Fruit fly (Drosophila melanogaster) whole organism, wandering third instar larva: ENCODE results near the gene PTPMT1.

Experiments
- Abd-B ChIP-seq: fragments of >200 bp; optimal IDR thresholded peaks from 2 replicates; lab custom pipeline; 2017; ENCODE audit warnings: missing biosample characterization, missing genetic modification characterization
- CG32264 ChIP-seq: fragments of 200-800 bp; sonication (Bioruptor generic); optimal IDR thresholded peaks from 2 replicates; lab custom pipeline; 2016; ENCODE audit warnings: missing biosample characterization, missing genetic modification characterization
- CG9705 ChIP-seq: fragments of 200-800 bp; sonication (Bioruptor generic); optimal IDR thresholded peaks from 2 replicates; lab custom pipeline; 2018; ENCODE audit warnings: missing biosample characterization, mild to moderate bottlenecking, missing genetic modification characterization
- CrebA ChIP-seq: fragments of 200-800 bp; sonication (Bioruptor generic); optimal IDR thresholded peaks from 2 replicates; lab custom pipeline; 2016; ENCODE audit warnings: missing biosample characterization, mild to moderate bottlenecking, missing genetic modification characterization, borderline replicate concordance
- Dfd ChIP-seq: fragments of >200 bp; optimal IDR thresholded peaks from 2 replicates; lab custom pipeline; 2017; ENCODE audit warnings: missing biosample characterization, missing genetic modification characterization
- Dif ChIP-seq: fragments of 200-275, 200-300 bp; sonication (Bioruptor generic); optimal IDR thresholded peaks from 2 replicates; lab custom pipeline; 2018; ENCODE audit warnings: missing biosample characterization, missing genetic modification characterization; ENCODE audit not compliant: partially characterized antibody
- GATAd ChIP-seq: sonication (Bioruptor generic); optimal IDR thresholded peaks from 2 replicates; lab custom pipeline; 2016; ENCODE audit warnings: missing biosample characterization, missing genetic modification characterization
- HLH106 ChIP-seq: fragments of 200-800 bp; optimal IDR thresholded peaks from 3 replicates; lab custom pipeline; 2019; ENCODE audit warnings: missing biosample characterization, mild to moderate bottlenecking, missing genetic modification characterization, moderate library complexity
- Hnf4 ChIP-seq: fragments of 200-800 bp; sonication (Bioruptor generic); optimal IDR thresholded peaks from 2 replicates; lab custom pipeline; 2016; ENCODE audit warnings: missing biosample characterization, mild to moderate bottlenecking, missing genetic modification characterization
- Hr78 ChIP-seq: fragments of >200 bp; optimal IDR thresholded peaks from 2 replicates; lab custom pipeline; 2017; ENCODE audit warnings: missing biosample characterization, missing genetic modification characterization
- Hr83 ChIP-seq: fragments of 200-300 bp; sonication (Bioruptor generic); optimal IDR thresholded peaks from 2 replicates; lab custom pipeline; 2016; ENCODE audit warnings: missing biosample characterization, mild to moderate bottlenecking, missing genetic modification characterization, moderate library complexity; ENCODE audit not compliant: poor library complexity, severe bottlenecking
- Jra ChIP-seq: sonication (Bioruptor generic); optimal IDR thresholded peaks from 2 replicates; lab custom pipeline; 2016; ENCODE audit warnings: missing biosample characterization, missing genetic modification characterization
- Mio ChIP-seq: sonication (Bioruptor generic); optimal IDR thresholded peaks from 2 replicates; lab custom pipeline; 2016; ENCODE audit warnings: missing biosample characterization, missing genetic modification characterization
- Myc ChIP-seq: fragments of >200 bp; optimal IDR thresholded peaks from 2 replicates; lab custom pipeline; 2017
- N ChIP-seq: fragments of >200 bp; optimal IDR thresholded peaks from 2 replicates; lab custom pipeline; 2018; ENCODE audit warnings: missing biosample characterization, missing external identifiers, missing genetic modification characterization
- OdsH ChIP-seq: fragments of 200-800 bp; sonication (Bioruptor generic); optimal IDR thresholded peaks from 2 replicates; lab custom pipeline; 2016; ENCODE audit warnings: missing biosample characterization, mild to moderate bottlenecking, missing genetic modification characterization
- Rel ChIP-seq, 2 experiments: fragments of 200-800 bp; sonication (Bioruptor generic) in 1 of 2; optimal IDR thresholded peaks; 2 replicates in 1 of 2; 3 replicates in 1 of 2; lab custom pipeline; 2016 to 2019; ENCODE audit warnings: mild to moderate bottlenecking in 2 of 2, missing biosample characterization in 2 of 2, missing genetic modification characterization in 2 of 2, moderate library complexity in 1 of 2
- Sp1 ChIP-seq: fragments of 200-800 bp; sonication (Bioruptor generic); optimal IDR thresholded peaks from 3 replicates; lab custom pipeline; 2019; ENCODE audit warnings: missing biosample characterization, mild to moderate bottlenecking, missing genetic modification characterization, moderate library complexity
- Vsx2 ChIP-seq: fragments of 200-300, 225-300 bp; sonication (Bioruptor generic); optimal IDR thresholded peaks from 2 replicates; lab custom pipeline; 2018; ENCODE audit warnings: missing biosample characterization, missing genetic modification characterization; ENCODE audit not compliant: partially characterized antibody
- br ChIP-seq: fragments of 200-800 bp; sonication (Bioruptor generic); optimal IDR thresholded peaks from 2 replicates; lab custom pipeline; 2016; ENCODE audit warnings: missing biosample characterization, missing genetic modification characterization
- brk ChIP-seq: fragments of 200-800 bp; sonication (Bioruptor generic); optimal IDR thresholded peaks from 2 replicates; lab custom pipeline; 2016; ENCODE audit warnings: missing biosample characterization, mild to moderate bottlenecking, missing genetic modification characterization
- dl ChIP-seq, 2 experiments: fragments of 175-275, 200-275 bp in 1 of 2; fragments of 200-275 bp in 1 of 2; sonication (Bioruptor generic); optimal IDR thresholded peaks; lab custom pipeline; 2018; ENCODE audit warnings: mild to moderate bottlenecking in 2 of 2, missing biosample characterization in 2 of 2, missing genetic modification characterization in 2 of 2, moderate library complexity in 2 of 2; ENCODE audit not compliant: partially characterized antibody in 2 of 2, insufficient read depth in 1 of 2
- dmrt93B ChIP-seq: fragments of 200-800 bp; sonication (Bioruptor generic); optimal IDR thresholded peaks from 2 replicates; lab custom pipeline; 2018; ENCODE audit warnings: missing biosample characterization, mild to moderate bottlenecking, missing genetic modification characterization
- dsf ChIP-seq: sonication (Bioruptor generic); optimal IDR thresholded peaks from 2 replicates; lab custom pipeline; 2016; ENCODE audit warnings: missing biosample characterization, missing genetic modification characterization, borderline replicate concordance
- ey ChIP-seq: fragments of 200-800 bp; sonication (Bioruptor generic); optimal IDR thresholded peaks from 2 replicates; lab custom pipeline; 2016; ENCODE audit warnings: missing biosample characterization, missing genetic modification characterization
- foxo ChIP-seq, 2 experiments: fragments of 200-800 bp; sonication (Bioruptor generic); optimal IDR thresholded peaks; 2 replicates in 1 of 2; 3 replicates in 1 of 2; lab custom pipeline; 2016 to 2017; ENCODE audit warnings: missing biosample characterization in 2 of 2, missing genetic modification characterization in 2 of 2
- fru ChIP-seq: fragments of 200-800 bp; sonication (Bioruptor generic); optimal IDR thresholded peaks from 3 replicates; lab custom pipeline; 2016; ENCODE audit warnings: missing biosample characterization, mild to moderate bottlenecking, missing genetic modification characterization
- h ChIP-seq: fragments of 200-800 bp; sonication (Bioruptor generic); optimal IDR thresholded peaks from 3 replicates; lab custom pipeline; 2016; ENCODE audit warnings: missing biosample characterization, mild to moderate bottlenecking, missing genetic modification characterization
- jim ChIP-seq: fragments of 175-275, 200-325 bp; sonication (Bioruptor generic); optimal IDR thresholded peaks from 2 replicates; lab custom pipeline; 2016; ENCODE audit warnings: missing biosample characterization, mild to moderate bottlenecking, missing genetic modification characterization
- lola ChIP-seq: fragments of >200 bp; optimal IDR thresholded peaks from 2 replicates; lab custom pipeline; 2017; ENCODE audit warnings: missing biosample characterization, missing genetic modification characterization
- pan ChIP-seq: fragments of >200 bp; optimal IDR thresholded peaks from 2 replicates; lab custom pipeline; 2017
- psq ChIP-seq: fragments of 200-800 bp; sonication (Bioruptor generic); optimal IDR thresholded peaks from 3 replicates; lab custom pipeline; 2017; ENCODE audit warnings: missing biosample characterization, mild to moderate bottlenecking, missing genetic modification characterization, moderate library complexity
- rgr ChIP-seq: fragments of 200-800 bp; sonication (Bioruptor generic); optimal IDR thresholded peaks from 3 replicates; lab custom pipeline; 2016; ENCODE audit warnings: missing biosample characterization, mild to moderate bottlenecking, missing genetic modification characterization
- sage ChIP-seq: fragments of 200-800 bp; sonication (Bioruptor generic); optimal IDR thresholded peaks from 2 replicates; lab custom pipeline; 2016; ENCODE audit warnings: missing biosample characterization, mild to moderate bottlenecking, missing genetic modification characterization
- sv ChIP-seq: fragments of 200-800 bp; sonication (Bioruptor generic); optimal IDR thresholded peaks from 3 replicates; lab custom pipeline; 2016; ENCODE audit warnings: missing biosample characterization, missing genetic modification characterization
- tai ChIP-seq: sonication (Bioruptor generic); optimal IDR thresholded peaks from 2 replicates; lab custom pipeline; 2016; ENCODE audit warnings: missing biosample characterization, missing genetic modification characterization
- usp ChIP-seq: fragments of >200 bp; optimal IDR thresholded peaks from 2 replicates; lab custom pipeline; 2017; ENCODE audit warnings: missing biosample characterization, missing genetic modification characterization
- woc ChIP-seq: sonication (Bioruptor generic); optimal IDR thresholded peaks from 2 replicates; lab custom pipeline; 2016; ENCODE audit warnings: missing biosample characterization, mild to moderate bottlenecking, missing genetic modification characterization

The PTPMT1 gene

DNA sequence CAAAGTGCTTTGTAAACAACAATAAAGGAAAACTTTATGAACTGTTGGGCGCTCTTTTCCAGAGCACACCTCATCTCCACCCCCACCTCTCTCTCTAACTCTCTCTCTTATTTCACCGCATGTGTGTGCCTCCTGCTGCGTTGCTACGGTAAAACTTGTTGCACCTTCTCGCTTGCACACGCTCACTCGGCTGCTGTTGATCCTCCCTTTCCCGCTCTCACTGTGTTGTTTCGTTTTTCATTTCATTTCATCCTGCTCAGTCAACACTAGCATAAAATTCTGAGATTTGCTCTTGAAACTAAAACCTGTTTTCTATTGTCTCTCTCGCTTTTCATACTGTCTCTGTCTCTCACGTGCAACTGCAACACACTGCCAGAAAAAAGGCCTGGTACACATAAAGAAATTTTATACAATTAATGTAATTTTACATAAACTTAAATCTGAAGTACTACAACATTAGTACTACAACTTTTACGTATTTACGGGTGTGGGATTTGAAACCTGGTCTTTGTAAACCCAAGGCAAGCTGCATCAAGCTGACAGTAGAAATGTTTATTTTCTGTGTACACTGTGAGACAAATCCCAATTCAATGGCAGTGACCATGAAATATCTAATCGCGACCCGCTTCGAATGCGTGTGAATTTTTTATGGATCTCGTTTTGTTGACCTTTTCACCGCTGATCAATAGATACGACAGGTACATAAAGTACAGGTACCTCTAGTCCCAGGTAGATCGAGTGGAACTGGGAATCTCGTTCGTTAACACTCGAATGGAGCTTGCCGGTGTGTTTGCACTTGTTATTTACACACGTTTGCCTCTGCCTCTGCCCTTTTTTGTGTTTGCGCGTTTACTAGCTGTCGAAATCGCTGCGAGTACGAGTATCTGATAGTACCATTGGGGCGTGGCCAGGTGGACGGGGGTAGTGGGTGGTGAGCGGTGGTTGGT is 24.6 kb downstream of the PTPMT1 start:
- TF ChIP-seq Hr83 (GFP tag; lab: Kevin White, UChicago) (peak; percentile 97), h (GFP tag; lab: Kevin White, UChicago) (peak; percentile 91), sv (GFP tag; lab: Kevin White, UChicago) (peak; percentile 77), brk (GFP tag; lab: Kevin White, UChicago) (no peak), Dif (peak; percentile 44), Mio (GFP tag; lab: Kevin White, UChicago) (no peak), usp (no peak), OdsH (GFP tag; lab: Kevin White, UChicago) (peak; percentile 84), tai (GFP tag; lab: Kevin White, UChicago) (no peak), Abd-B (GFP tag; lab: Kevin White, UChicago) (no peak), N (GFP tag; lab: Kevin White, UChicago) (no peak), jim (GFP tag; lab: Kevin White, UChicago) (no peak), CG32264 (peak; percentile 76), HLH106 (peak; percentile 75), Hnf4 (GFP tag; lab: Kevin White, UChicago) (peak; percentile 84), foxo (GFP tag; optimal IDR thresholded peaks at IDR 0.05; lab: Kevin White, UChicago) (peak; percentile 37 to 90), dl (GFP tag; optimal IDR thresholded peaks at IDR 0.05; lab: Kevin White, UChicago; ENCODE audit: insufficient read depth in 1 of 2, partially characterized antibody in 2 of 2) (no peak), Jra (peak; percentile 66), CG9705 (peak; percentile 15), lola (GFP tag; lab: Kevin White, UChicago) (no peak), rgr (GFP tag; lab: Kevin White, UChicago) (peak; percentile 88), br (GFP tag; lab: Kevin White, UChicago) (peak; percentile 81), dsf (GFP tag; lab: Kevin White, UChicago) (peak; percentile 47), psq (GFP tag; lab: Kevin White, UChicago) (peak; percentile 79), Sp1 (GFP tag; lab: Kevin White, UChicago) (peak; percentile 71), fru (GFP tag; lab: Kevin White, UChicago) (peak; percentile 88), woc (peak; percentile 85), Vsx2 (GFP tag; lab: Kevin White, UChicago) (peak; percentile 94), Myc (lab: Kevin White, UChicago) (no peak), CrebA (GFP tag; lab: Kevin White, UChicago) (no peak), dmrt93B (GFP tag; lab: Kevin White, UChicago) (peak; percentile 61), ey (GFP tag; lab: Kevin White, UChicago) (peak; percentile 90), sage (GFP tag; lab: Kevin White, UChicago) (no peak), pan (lab: Kevin White, UChicago) (no peak), Rel (GFP tag; optimal IDR thresholded peaks at IDR 0.05; lab: Kevin White, UChicago) (peak; percentile 73), Rel (tag; optimal IDR thresholded peaks at IDR 0.05; lab: Kevin White, UChicago) (no peak), GATAd (no peak), Hr78 (no peak), Dfd (GFP tag; lab: Kevin White, UChicago) (no peak)
- TF ChIP-seq, all 38 proteins: peak for 22

DNA sequence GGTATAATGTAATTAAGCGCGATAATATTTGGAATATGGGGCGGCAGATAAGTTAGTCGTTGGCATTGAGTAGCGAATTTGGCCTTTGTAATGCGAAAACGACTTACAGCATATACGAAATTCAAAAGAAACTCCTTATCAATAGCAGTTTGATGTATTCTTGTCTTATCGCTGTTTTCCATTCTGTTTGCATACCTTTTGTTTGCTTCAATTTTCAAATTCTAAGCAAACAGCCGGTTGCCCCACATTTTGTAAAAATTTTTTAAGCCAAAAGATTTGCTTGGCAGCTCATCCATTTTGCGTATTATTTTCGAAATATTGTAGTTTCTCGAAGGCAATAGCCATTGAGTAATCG is 25.2 kb downstream of the PTPMT1 start:
- TF ChIP-seq Rel (GFP tag; optimal IDR thresholded peaks at IDR 0.05; lab: Kevin White, UChicago) (no peak), Rel (tag; optimal IDR thresholded peaks at IDR 0.05; lab: Kevin White, UChicago) (no peak), sv (GFP tag; lab: Kevin White, UChicago) (no peak), Mio (GFP tag; lab: Kevin White, UChicago) (no peak), psq (GFP tag; lab: Kevin White, UChicago) (no peak), Dif (no peak), ey (GFP tag; lab: Kevin White, UChicago) (no peak), jim (GFP tag; lab: Kevin White, UChicago) (no peak), sage (GFP tag; lab: Kevin White, UChicago) (no peak), brk (GFP tag; lab: Kevin White, UChicago) (no peak), HLH106 (no peak), Hnf4 (GFP tag; lab: Kevin White, UChicago) (no peak), OdsH (GFP tag; lab: Kevin White, UChicago) (no peak), Myc (lab: Kevin White, UChicago) (no peak), h (GFP tag; lab: Kevin White, UChicago) (no peak), dmrt93B (GFP tag; lab: Kevin White, UChicago) (no peak), pan (lab: Kevin White, UChicago) (no peak), dl (GFP tag; optimal IDR thresholded peaks at IDR 0.05; lab: Kevin White, UChicago; ENCODE audit: insufficient read depth in 1 of 2, partially characterized antibody in 2 of 2) (no peak), rgr (GFP tag; lab: Kevin White, UChicago) (no peak), Jra (no peak), tai (GFP tag; lab: Kevin White, UChicago) (no peak)
